Fruit fly (Drosophila melanogaster) whole organism, wandering third instar larva: ENCODE measurements around the gene CG12679.

ENCODE experiments used
- Abd-B ChIP-seq: fragments of >200 bp; optimal IDR thresholded peaks from 2 replicates; lab custom pipeline; 2017; ENCODE audit warnings: missing biosample characterization, missing genetic modification characterization
- CG9705 ChIP-seq: fragments of 200-800 bp; sonication (Bioruptor generic); optimal IDR thresholded peaks from 2 replicates; lab custom pipeline; 2018; ENCODE audit warnings: missing biosample characterization, mild to moderate bottlenecking, missing genetic modification characterization
- Hnf4 ChIP-seq: fragments of 200-800 bp; sonication (Bioruptor generic); optimal IDR thresholded peaks from 2 replicates; lab custom pipeline; 2016; ENCODE audit warnings: missing biosample characterization, mild to moderate bottlenecking, missing genetic modification characterization
- Jra ChIP-seq: sonication (Bioruptor generic); optimal IDR thresholded peaks from 2 replicates; lab custom pipeline; 2016; ENCODE audit warnings: missing biosample characterization, missing genetic modification characterization
- Mio ChIP-seq: sonication (Bioruptor generic); optimal IDR thresholded peaks from 2 replicates; lab custom pipeline; 2016; ENCODE audit warnings: missing biosample characterization, missing genetic modification characterization
- br ChIP-seq: fragments of 200-800 bp; sonication (Bioruptor generic); optimal IDR thresholded peaks from 2 replicates; lab custom pipeline; 2016; ENCODE audit warnings: missing biosample characterization, missing genetic modification characterization
- brk ChIP-seq: fragments of 200-800 bp; sonication (Bioruptor generic); optimal IDR thresholded peaks from 2 replicates; lab custom pipeline; 2016; ENCODE audit warnings: missing biosample characterization, mild to moderate bottlenecking, missing genetic modification characterization
- dmrt93B ChIP-seq: fragments of 200-800 bp; sonication (Bioruptor generic); optimal IDR thresholded peaks from 2 replicates; lab custom pipeline; 2018; ENCODE audit warnings: missing biosample characterization, mild to moderate bottlenecking, missing genetic modification characterization
- ey ChIP-seq: fragments of 200-800 bp; sonication (Bioruptor generic); optimal IDR thresholded peaks from 2 replicates; lab custom pipeline; 2016; ENCODE audit warnings: missing biosample characterization, missing genetic modification characterization
- pan ChIP-seq: fragments of >200 bp; optimal IDR thresholded peaks from 2 replicates; lab custom pipeline; 2017
- psq ChIP-seq: fragments of 200-800 bp; sonication (Bioruptor generic); optimal IDR thresholded peaks from 3 replicates; lab custom pipeline; 2017; ENCODE audit warnings: missing biosample characterization, mild to moderate bottlenecking, missing genetic modification characterization, moderate library complexity
- woc ChIP-seq: sonication (Bioruptor generic); optimal IDR thresholded peaks from 2 replicates; lab custom pipeline; 2016; ENCODE audit warnings: missing biosample characterization, mild to moderate bottlenecking, missing genetic modification characterization

dm6 chrX:20423158-20423557 lies 46.8 kb upstream of the CG12679 start:
- TF ChIP-seq brk (GFP tag; lab: Kevin White, UChicago) (no peak), Jra (GFP tag; lab: Kevin White, UChicago) (no peak), ey (GFP tag; lab: Kevin White, UChicago) (no peak), dmrt93B (GFP tag; lab: Kevin White, UChicago) (no peak), Abd-B (GFP tag; lab: Kevin White, UChicago) (no peak), woc (GFP tag; lab: Kevin White, UChicago) (no peak), Mio (GFP tag; lab: Kevin White, UChicago) (no peak), pan (lab: Kevin White, UChicago) (no peak), CG9705 (GFP tag; lab: Kevin White, UChicago) (no peak), Hnf4 (no peak), br (GFP tag; lab: Kevin White, UChicago) (no peak), psq (GFP tag; lab: Kevin White, UChicago) (no peak)
